Fruit fly (Drosophila melanogaster) whole organism, embryonic: Measurements from ENCODE around the gene VhaM9.7-d.

Experiments used
- ATbp ChIP-seq: fragments of 200-800 bp; sonication (Bioruptor generic); optimal IDR thresholded peaks from 2 replicates; lab custom pipeline; 2017; ENCODE audit warnings: missing biosample characterization, mild to moderate bottlenecking, missing genetic modification characterization, missing genetic modification reagents
- Abd-B ChIP-seq: fragments of 200-800 bp; sonication (Bioruptor generic); optimal IDR thresholded peaks from 2 replicates; lab custom pipeline; 2018; ENCODE audit warnings: missing biosample characterization, mild to moderate bottlenecking, missing genetic modification characterization, moderate library complexity
- CG10267 ChIP-seq: fragments of 200-800 bp; sonication (Bioruptor generic); optimal IDR thresholded peaks from 2 replicates; lab custom pipeline; 2018; ENCODE audit warnings: missing biosample characterization, mild to moderate bottlenecking, missing genetic modification characterization, moderate library complexity
- CG10274 ChIP-seq: fragments of 200-800 bp; sonication (Bioruptor generic); optimal IDR thresholded peaks from 3 replicates; lab custom pipeline; 2017; ENCODE audit warnings: missing biosample characterization, mild to moderate bottlenecking, missing genetic modification characterization
- CG12155 ChIP-seq: fragments of 200-800 bp; sonication (Bioruptor generic); optimal IDR thresholded peaks from 3 replicates; lab custom pipeline; 2016; ENCODE audit warnings: missing biosample characterization, missing genetic modification characterization
- CG12769 ChIP-seq: fragments of 200-800 bp; sonication (Bioruptor generic); optimal IDR thresholded peaks from 2 replicates; lab custom pipeline; 2019; ENCODE audit warnings: missing biosample characterization, mild to moderate bottlenecking, missing genetic modification characterization, moderate library complexity
- CG14965 ChIP-seq: fragments of 200-800 bp; sonication (Bioruptor generic); optimal IDR thresholded peaks from 2 replicates; lab custom pipeline; 2016; ENCODE audit warnings: missing biosample characterization, missing genetic modification characterization, borderline replicate concordance
- CG2120 ChIP-seq: fragments of 200-800 bp; sonication (Bioruptor generic); optimal IDR thresholded peaks from 3 replicates; lab custom pipeline; 2016; ENCODE audit warnings: missing biosample characterization, missing genetic modification characterization
- CG31224 ChIP-seq: fragments of 200-800 bp; sonication (Bioruptor generic); IDR thresholded peaks from 2 replicates; pipeline ENCODE4 v1.3.6; 2022; ENCODE audit warnings: missing biosample characterization, missing genetic modification characterization
- CG3163 ChIP-seq: fragments of 200-800 bp; sonication (Bioruptor generic); optimal IDR thresholded peaks from 3 replicates; lab custom pipeline; 2016; ENCODE audit warnings: missing biosample characterization, missing genetic modification characterization
- CG34422 ChIP-seq: fragments of 200-800 bp; sonication (Bioruptor generic); IDR thresholded peaks from 3 replicates; pipeline ENCODE4 v1.3.6; 2022; ENCODE audit warnings: missing biosample characterization, missing genetic modification characterization
- CG43689 ChIP-seq: fragments of 200-800 bp; sonication (Bioruptor generic); IDR thresholded peaks from 2 replicates; pipeline ENCODE4 v1.3.6; 2022; ENCODE audit warnings: missing biosample characterization, missing genetic modification characterization
- CG4617 ChIP-seq: fragments of 200-800 bp; sonication (Bioruptor generic); optimal IDR thresholded peaks from 3 replicates; lab custom pipeline; 2016; ENCODE audit warnings: missing biosample characterization, missing genetic modification characterization, borderline replicate concordance
- CG4854 ChIP-seq: fragments of 200-800 bp; sonication (Bioruptor generic); optimal IDR thresholded peaks from 2 replicates; lab custom pipeline; 2016; ENCODE audit warnings: missing biosample characterization, missing genetic modification characterization, inconsistent platforms
- CG6791 ChIP-seq: fragments of 200-800 bp; sonication (Bioruptor generic); IDR thresholded peaks from 3 replicates; pipeline ENCODE4 v1.3.6; 2022; ENCODE audit warnings: missing biosample characterization, missing genetic modification characterization; ENCODE audit not compliant: partially characterized antibody
- CG7271 ChIP-seq: fragments of 200-800 bp; sonication (Bioruptor generic); optimal IDR thresholded peaks from 2 replicates; lab custom pipeline; 2018; ENCODE audit warnings: missing biosample characterization, mild to moderate bottlenecking, missing genetic modification characterization, moderate library complexity
- CG7372 ChIP-seq: fragments of 200-800 bp; sonication (Bioruptor generic); IDR thresholded peaks from 2 replicates; pipeline ENCODE4 v1.3.6; 2022; ENCODE audit warnings: missing biosample characterization, missing genetic modification characterization
- CG7786 ChIP-seq: fragments of 200-800 bp; sonication (Bioruptor generic); optimal IDR thresholded peaks from 2 replicates; lab custom pipeline; 2016; ENCODE audit warnings: missing biosample characterization, missing genetic modification characterization
- CG7839 ChIP-seq: fragments of 200-800 bp; sonication (Bioruptor generic); optimal IDR thresholded peaks from 3 replicates; lab custom pipeline; 2018; ENCODE audit warnings: missing biosample characterization, mild to moderate bottlenecking, missing genetic modification characterization, moderate library complexity
- CG7928 ChIP-seq: fragments of 200-800 bp; sonication (Bioruptor generic); optimal IDR thresholded peaks from 2 replicates; lab custom pipeline; 2017; ENCODE audit warnings: missing biosample characterization, mild to moderate bottlenecking, missing genetic modification characterization
- Dad ChIP-seq: fragments of 200-800 bp; sonication (Bioruptor generic); optimal IDR thresholded peaks from 3 replicates; lab custom pipeline; 2016; ENCODE audit warnings: missing biosample characterization, missing genetic modification characterization
- Dip3 ChIP-seq: fragments of 200-800 bp; sonication (Bioruptor generic); optimal IDR thresholded peaks from 3 replicates; lab custom pipeline; 2016; ENCODE audit warnings: missing biosample characterization, missing genetic modification characterization
- E2f1 ChIP-seq: fragments of 200-800 bp; sonication (Bioruptor generic); IDR thresholded peaks from 2 replicates; pipeline ENCODE4 v1.3.6; 2022; ENCODE audit warnings: missing biosample characterization, missing genetic modification characterization
- Gsc ChIP-seq: fragments of 200-800 bp; sonication (Bioruptor generic); IDR thresholded peaks from 2 replicates; pipeline ENCODE4 v1.3.6; 2022; ENCODE audit warnings: missing biosample characterization, missing genetic modification characterization
- H15 ChIP-seq: fragments of 200-800 bp; sonication (Bioruptor generic); IDR thresholded peaks from 3 replicates; pipeline ENCODE4 v1.3.6; 2022; ENCODE audit warnings: missing biosample characterization, missing genetic modification characterization
- HLH3B ChIP-seq: fragments of 200-800 bp; sonication (Bioruptor generic); IDR thresholded peaks from 2 replicates; pipeline ENCODE4 v1.3.6; 2022; ENCODE audit warnings: missing biosample characterization, missing genetic modification characterization
- HLH54F ChIP-seq: fragments of 200-800 bp; sonication (Bioruptor generic); optimal IDR thresholded peaks from 3 replicates; lab custom pipeline; 2016; ENCODE audit warnings: missing biosample characterization, missing genetic modification characterization
- Hr78 ChIP-seq, 2 experiments: fragments of 200-800 bp in 1 of 2; fragments of >200 bp in 1 of 2; sonication (Bioruptor generic) in 1 of 2; optimal IDR thresholded peaks; 2 replicates each; lab custom pipeline; 2017 to 2019; ENCODE audit warnings: missing biosample characterization in 2 of 2, missing genetic modification characterization in 2 of 2, mild to moderate bottlenecking in 1 of 2, moderate library complexity in 1 of 2
- Pdp1 ChIP-seq, 2 experiments: fragments of 200-800 bp; sonication (Bioruptor generic); optimal IDR thresholded peaks; 3 replicates each; lab custom pipeline; 2016; ENCODE audit warnings: missing biosample characterization in 2 of 2, missing genetic modification characterization in 2 of 2, mild to moderate bottlenecking in 1 of 2, moderate library complexity in 1 of 2
- Scr ChIP-seq: fragments of 200-800 bp; sonication (Bioruptor generic); IDR thresholded peaks from 2 replicates; pipeline ENCODE4 v1.3.6; 2022; ENCODE audit warnings: missing biosample characterization, missing genetic modification characterization; ENCODE audit not compliant: partially characterized antibody
- Sry-δ ChIP-seq: fragments of 200-800 bp; sonication (Bioruptor generic); optimal IDR thresholded peaks from 2 replicates; lab custom pipeline; 2016; ENCODE audit warnings: missing biosample characterization, missing genetic modification characterization
- Stat92E ChIP-seq, 3 experiments: fragments of >200 bp in 2 of 3; fragments of 200-800 bp in 1 of 3; sonication (Bioruptor generic) in 1 of 3; optimal IDR thresholded peaks; 2 replicates each; lab custom pipeline; 2017 to 2019; ENCODE audit warnings: missing biosample characterization in 3 of 3, missing genetic modification characterization in 3 of 3, mild to moderate bottlenecking in 1 of 3, moderate library complexity in 1 of 3
- Xrp1 ChIP-seq: fragments of 200-800 bp; sonication (Bioruptor generic); IDR thresholded peaks from 2 replicates; pipeline ENCODE4 v1.3.6; 2022; ENCODE audit warnings: missing biosample characterization, missing genetic modification characterization
- abd-A ChIP-seq: fragments of 200-800 bp; sonication (Bioruptor generic); optimal IDR thresholded peaks from 3 replicates; lab custom pipeline; 2019; ENCODE audit warnings: missing biosample characterization, mild to moderate bottlenecking, missing genetic modification characterization, moderate library complexity
- ac ChIP-seq: fragments of 200-800 bp; sonication (Bioruptor generic); optimal IDR thresholded peaks from 3 replicates; lab custom pipeline; 2017; ENCODE audit warnings: missing biosample characterization, mild to moderate bottlenecking, missing genetic modification characterization
- cwo ChIP-seq: fragments of 200-800 bp; sonication (Bioruptor generic); optimal IDR thresholded peaks from 3 replicates; lab custom pipeline; 2017; ENCODE audit warnings: missing biosample characterization, missing genetic modification characterization, mild to moderate bottlenecking, moderate library complexity, missing genetic modification reagents
- esg ChIP-seq: fragments of 200-800 bp; sonication (Bioruptor generic); conservative IDR thresholded peaks from 2 replicates; pipeline ENCODE4 v1.3.6; 2022; ENCODE audit warnings: missing biosample characterization, missing genetic modification characterization
- grau ChIP-seq: fragments of 200-800 bp; optimal IDR thresholded peaks from 3 replicates; lab custom pipeline; 2019; ENCODE audit warnings: missing biosample characterization, mild to moderate bottlenecking, missing genetic modification characterization, moderate library complexity
- inv ChIP-seq: fragments of 200-800 bp; sonication (Bioruptor generic); IDR thresholded peaks from 2 replicates; pipeline ENCODE4 v1.3.6; 2022; ENCODE audit warnings: missing biosample characterization, missing genetic modification characterization; ENCODE audit not compliant: partially characterized antibody
- jigr1 ChIP-seq: fragments of 200-800 bp; sonication (Bioruptor generic); IDR thresholded peaks from 3 replicates; pipeline ENCODE4 v1.3.6; 2022; ENCODE audit warnings: missing biosample characterization, missing genetic modification characterization
- lbe ChIP-seq: fragments of 200-800 bp; sonication (Bioruptor generic); optimal IDR thresholded peaks from 2 replicates; lab custom pipeline; 2016; ENCODE audit warnings: missing biosample characterization, mild to moderate bottlenecking, missing genetic modification characterization
- nom ChIP-seq: fragments of 200-800 bp; sonication (Bioruptor generic); optimal IDR thresholded peaks from 2 replicates; lab custom pipeline; 2017; ENCODE audit warnings: missing biosample characterization, missing genetic modification characterization, mild to moderate bottlenecking, moderate library complexity, missing genetic modification reagents
- oc ChIP-seq: fragments of 200-800 bp; sonication (Bioruptor generic); optimal IDR thresholded peaks from 2 replicates; lab custom pipeline; 2018; ENCODE audit warnings: missing biosample characterization, mild to moderate bottlenecking, missing genetic modification characterization, moderate library complexity
- run ChIP-seq: fragments of 200-800 bp; sonication (Bioruptor generic); optimal IDR thresholded peaks from 3 replicates; lab custom pipeline; 2018; ENCODE audit warnings: missing biosample characterization, mild to moderate bottlenecking, missing genetic modification characterization
- schlank ChIP-seq: fragments of 200-800 bp; sonication (Bioruptor generic); optimal IDR thresholded peaks from 2 replicates; lab custom pipeline; 2018; ENCODE audit warnings: missing biosample characterization, mild to moderate bottlenecking, missing genetic modification characterization

The VhaM9.7-d gene

DNA sequence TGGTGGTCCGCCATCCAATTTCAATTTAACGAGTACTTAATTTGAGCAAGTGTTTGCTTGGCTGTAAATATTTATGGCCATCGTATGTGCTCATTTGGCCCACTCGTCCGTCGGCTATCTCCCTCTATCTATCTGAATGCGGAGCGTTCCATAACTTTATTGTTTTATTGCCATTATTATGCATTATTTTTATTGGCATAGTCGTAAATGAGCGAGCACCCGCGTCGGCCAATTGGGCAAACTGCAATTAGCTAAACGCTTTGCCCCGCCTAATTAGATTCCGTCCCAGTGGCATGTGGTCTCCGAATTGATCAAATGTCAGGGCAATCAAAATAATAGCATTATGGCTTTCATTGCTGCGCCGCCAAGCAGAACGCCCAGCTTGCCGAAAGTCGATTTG, 12.7 kb upstream of the VhaM9.7-d start (continued):
- TF ChIP-seq cwo (GFP tag; lab: Kevin White, UChicago) (no peak), CG7839 (no peak), CG7271 (tag; lab: Kevin White, UChicago) (peak; percentile 26), ac (GFP tag; lab: Kevin White, UChicago) (no peak)

DNA sequence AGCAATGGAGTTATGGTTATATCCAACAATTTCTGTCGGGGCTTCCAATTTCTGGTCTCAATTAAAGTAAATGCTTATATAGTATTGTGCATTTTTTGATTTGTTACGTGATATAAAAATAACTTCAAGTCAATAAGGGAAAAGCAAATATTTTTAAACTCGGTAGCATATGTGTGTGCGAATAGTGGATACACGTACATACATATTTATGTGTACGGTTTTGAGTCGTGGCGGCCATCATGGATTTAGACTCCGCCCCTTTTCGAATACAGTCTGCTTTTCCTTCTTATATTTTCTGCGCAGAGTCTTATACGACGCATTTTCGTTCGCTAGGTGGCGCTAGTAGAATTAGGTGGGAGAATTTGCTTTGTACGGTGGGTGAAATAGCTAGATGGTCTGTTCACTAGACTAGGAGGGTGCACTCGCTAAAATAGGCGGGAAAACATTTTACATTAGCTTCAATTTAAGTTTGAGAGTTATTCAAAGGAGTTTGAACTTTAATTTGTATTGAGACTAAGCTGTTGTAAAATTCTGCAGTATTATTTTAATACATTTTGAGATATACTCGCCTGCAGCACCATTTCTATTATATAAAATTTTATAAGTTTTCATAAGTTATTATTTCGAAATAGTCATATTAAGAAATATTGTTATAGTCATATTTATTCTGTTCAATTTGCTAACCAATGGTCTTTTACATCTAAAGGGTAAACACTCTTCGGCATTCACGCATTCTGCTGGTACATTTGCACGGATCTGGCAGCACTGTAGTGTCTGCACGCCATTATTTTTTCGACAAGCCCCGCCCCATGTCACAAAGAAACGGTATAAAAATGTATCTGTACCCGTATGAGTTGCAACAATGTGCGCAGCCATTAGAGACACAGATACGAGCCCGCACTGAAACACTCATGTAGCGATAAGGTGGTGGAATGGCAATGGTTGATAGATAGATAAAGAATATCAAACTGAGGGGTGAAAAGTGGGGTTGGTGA, 5.3 kb upstream of the VhaM9.7-d start:
- peak; percentile 13 for TF ChIP-seq run
- peak; percentile 50; the same call in 1 of the 2 replicates for TF ChIP-seq CG7372
- TF ChIP-seq ATbp (GFP tag; lab: Kevin White, UChicago) = peak; percentile 57
- TF ChIP-seq grau (tag; lab: Kevin White, UChicago) = peak; percentile 69
- TF ChIP-seq Dip3 = no peak
- TF ChIP-seq CG31224 (GFP tag; lab: Robert Waterston, UW) = no peak
- TF ChIP-seq Stat92E (GFP tag; optimal IDR thresholded peaks at IDR 0.05; lab: Kevin White, UChicago) = peak in 1 of 3 experiments; percentile 10
- TF ChIP-seq CG10267 (tag; lab: Kevin White, UChicago) = peak; percentile 68
- TF ChIP-seq oc (tag; lab: Kevin White, UChicago) = peak; percentile 68
- no peak for TF ChIP-seq inv (GFP tag; lab: Robert Waterston, UW)
- peak; percentile 65 for TF ChIP-seq CG2120 (GFP tag; lab: Kevin White, UChicago)
- TF ChIP-seq CG12155 (GFP tag; lab: Kevin White, UChicago) = peak; percentile 54
- peak; percentile 74 for TF ChIP-seq Abd-B (GFP tag; lab: Kevin White, UChicago)
- TF ChIP-seq HLH3B (GFP tag; lab: Robert Waterston, UW) = peak; percentile 63; the same call in 1 of the 2 replicates
- TF ChIP-seq abd-A = peak; percentile 95
- no peak for TF ChIP-seq Scr (GFP tag; lab: Robert Waterston, UW)
- TF ChIP-seq E2f1 = peak; percentile 90
- TF ChIP-seq H15 = peak; percentile 39; the same call in 2 of the 3 replicates
- TF ChIP-seq lbe = no peak
- TF ChIP-seq Sry-δ (GFP tag; lab: Kevin White, UChicago) = no peak
- TF ChIP-seq CG7786 (GFP tag; lab: Kevin White, UChicago) = no peak
- no peak for TF ChIP-seq CG7928
- no peak for TF ChIP-seq Gsc (GFP tag; lab: Robert Waterston, UW)
- TF ChIP-seq HLH54F = peak; percentile 22
- peak; percentile 80 for TF ChIP-seq Xrp1
- TF ChIP-seq CG12769 (tag; lab: Kevin White, UChicago) = no peak
- TF ChIP-seq CG3163 (GFP tag; lab: Kevin White, UChicago) = peak; percentile 2
- no peak for TF ChIP-seq CG10274
- TF ChIP-seq nom (GFP tag; lab: Kevin White, UChicago) = no peak
- peak; percentile 42 for TF ChIP-seq esg (GFP tag; lab: Robert Waterston, UW)
- no peak for TF ChIP-seq Dad (GFP tag; lab: Kevin White, UChicago)
- TF ChIP-seq CG34422 (GFP tag; lab: Robert Waterston, UW) = peak; percentile 62; the same call in 1 of the 3 replicates
- TF ChIP-seq CG4854 (GFP tag; lab: Kevin White, UChicago) = no peak
- no peak for TF ChIP-seq CG14965 (GFP tag; lab: Kevin White, UChicago)
- no peak for TF ChIP-seq CG43689 (GFP tag; lab: Robert Waterston, UW)
- TF ChIP-seq jigr1 (GFP tag; lab: Robert Waterston, UW) = no peak
- TF ChIP-seq Hr78 (GFP tag; optimal IDR thresholded peaks at IDR 0.05; lab: Kevin White, UChicago) = no peak
- peak; percentile 37; the same call in 1 of the 3 replicates for TF ChIP-seq CG6791 (GFP tag; lab: Robert Waterston, UW)
- TF ChIP-seq schlank = no peak
- peak; percentile 10 for TF ChIP-seq CG4617 (GFP tag; lab: Kevin White, UChicago)
- peak in 1 of 2 experiments; percentile 25 for TF ChIP-seq Pdp1 (GFP tag; optimal IDR thresholded peaks at IDR 0.05; lab: Kevin White, UChicago)
